Fruit fly (Drosophila melanogaster): ENCODE data around the gene Cpr66D.

The Cpr66D gene

DNA sequence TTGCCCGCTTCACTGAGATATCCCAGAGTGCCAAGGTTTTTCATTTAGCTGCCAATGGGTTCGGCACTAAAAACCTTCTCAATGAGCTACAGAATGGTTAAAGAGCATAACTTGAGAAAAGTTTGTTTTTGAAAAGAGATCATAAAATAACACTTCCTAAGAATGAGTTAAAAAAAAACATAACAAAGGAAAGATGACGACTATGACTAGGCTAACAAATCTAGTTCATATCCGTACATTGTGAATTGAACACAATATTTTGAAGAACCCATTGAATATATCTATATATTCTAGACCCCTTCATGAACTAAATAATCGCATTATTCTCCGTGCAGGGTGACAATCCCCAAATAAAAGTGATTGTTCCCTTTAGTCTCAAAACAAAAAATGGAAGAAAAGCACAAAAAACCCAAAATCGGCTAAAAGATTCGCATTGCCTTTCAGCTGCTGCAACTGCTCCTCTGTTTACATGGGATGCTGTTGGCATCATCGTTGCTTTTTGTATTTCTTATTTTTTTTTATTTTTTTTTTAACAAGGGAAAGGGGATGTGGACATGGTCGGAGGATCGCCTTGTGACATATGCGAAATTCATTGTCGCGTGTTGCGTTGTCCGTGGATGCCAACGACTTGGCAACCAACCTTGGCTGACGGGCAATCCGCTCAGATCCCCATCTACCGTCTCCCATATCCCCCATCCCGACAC is 16.6 kb downstream of the Cpr66D start:
- TF ChIP-seq h (optimal IDR thresholded peaks at IDR 0.05) = no peak
- no peak for TF ChIP-seq insv (optimal IDR thresholded peaks at IDR 0.05)
- no peak for TF ChIP-seq Sin3A (optimal IDR thresholded peaks at IDR 0.05)
- no peak for TF ChIP-seq Myc (optimal IDR thresholded peaks at IDR 0.05)
- TF ChIP-seq psq (optimal IDR thresholded peaks at IDR 0.05) = no peak
- no peak for TF ChIP-seq ttk (optimal IDR thresholded peaks at IDR 0.05)

DNA sequence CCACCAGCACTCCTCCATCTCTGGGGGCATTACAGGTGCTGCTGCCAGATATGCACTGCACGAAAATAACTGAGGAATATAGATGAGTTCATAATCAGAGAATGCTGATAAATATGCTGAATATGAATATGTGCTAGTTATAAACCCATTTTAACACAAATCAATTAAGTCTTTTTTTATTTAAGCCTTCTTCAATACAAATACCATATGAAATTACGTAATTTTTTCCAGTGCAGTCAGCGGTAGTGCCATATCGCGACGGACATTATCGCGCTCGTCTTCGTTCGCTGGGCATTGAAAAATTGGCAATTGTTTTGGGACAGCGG is 17.2 kb downstream of the Cpr66D start:
- no peak for TF ChIP-seq ttk (optimal IDR thresholded peaks at IDR 0.05)
- TF ChIP-seq psq (optimal IDR thresholded peaks at IDR 0.05) = no peak
- no peak for TF ChIP-seq Myc (optimal IDR thresholded peaks at IDR 0.05)
- TF ChIP-seq insv (optimal IDR thresholded peaks at IDR 0.05) = no peak
- TF ChIP-seq Sin3A (optimal IDR thresholded peaks at IDR 0.05) = no peak

DNA sequence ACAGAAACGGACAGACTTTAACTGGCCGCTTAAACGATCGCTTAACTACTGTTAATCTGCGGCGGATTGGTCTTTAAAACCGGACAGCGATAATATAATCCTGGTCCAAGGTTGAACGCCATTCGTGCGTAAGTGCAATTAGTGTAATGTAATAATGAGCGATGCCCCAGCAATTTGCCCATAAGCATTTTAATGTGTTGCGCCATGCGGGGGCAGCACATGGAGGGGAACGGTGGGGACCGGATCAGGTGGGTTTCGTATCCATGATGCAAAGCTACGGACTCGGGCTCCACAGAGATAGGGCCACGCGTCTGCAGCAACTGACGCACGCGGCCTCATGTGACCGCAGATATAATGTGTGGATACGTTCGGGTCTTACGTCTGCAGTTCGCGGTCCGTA is 17.5 kb downstream of the Cpr66D start:
- TF ChIP-seq Myc (optimal IDR thresholded peaks at IDR 0.05) (no peak), Sin3A (optimal IDR thresholded peaks at IDR 0.05) (no peak), psq (optimal IDR thresholded peaks at IDR 0.05) (no peak), insv (optimal IDR thresholded peaks at IDR 0.05) (no peak), h (optimal IDR thresholded peaks at IDR 0.05) (no peak), ttk (optimal IDR thresholded peaks at IDR 0.05) (no peak)

DNA sequence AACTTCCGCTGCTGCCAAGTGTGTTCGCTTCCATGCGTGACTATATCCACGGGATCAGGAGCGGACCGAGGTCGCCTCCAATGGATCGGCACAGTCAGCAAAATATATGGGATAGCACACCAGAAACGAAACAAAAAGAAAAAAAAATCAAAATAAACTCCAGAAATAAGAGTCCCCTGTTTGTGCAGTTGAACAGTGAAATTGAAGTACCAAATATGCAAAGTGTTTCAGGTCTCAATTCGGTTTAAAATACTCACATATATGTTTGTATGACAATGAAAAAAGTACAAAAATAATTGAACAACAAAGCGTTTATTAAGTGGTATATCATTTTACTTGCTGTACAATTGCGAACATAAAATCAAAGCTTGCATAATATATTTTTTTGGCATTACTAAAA is 19.4 kb downstream of the Cpr66D start:
- TF ChIP-seq Myc (optimal IDR thresholded peaks at IDR 0.05) (no peak), Sin3A (optimal IDR thresholded peaks at IDR 0.05) (no peak), ttk (optimal IDR thresholded peaks at IDR 0.05) (no peak), h (optimal IDR thresholded peaks at IDR 0.05) (no peak), psq (optimal IDR thresholded peaks at IDR 0.05) (no peak), insv (optimal IDR thresholded peaks at IDR 0.05) (no peak)

DNA sequence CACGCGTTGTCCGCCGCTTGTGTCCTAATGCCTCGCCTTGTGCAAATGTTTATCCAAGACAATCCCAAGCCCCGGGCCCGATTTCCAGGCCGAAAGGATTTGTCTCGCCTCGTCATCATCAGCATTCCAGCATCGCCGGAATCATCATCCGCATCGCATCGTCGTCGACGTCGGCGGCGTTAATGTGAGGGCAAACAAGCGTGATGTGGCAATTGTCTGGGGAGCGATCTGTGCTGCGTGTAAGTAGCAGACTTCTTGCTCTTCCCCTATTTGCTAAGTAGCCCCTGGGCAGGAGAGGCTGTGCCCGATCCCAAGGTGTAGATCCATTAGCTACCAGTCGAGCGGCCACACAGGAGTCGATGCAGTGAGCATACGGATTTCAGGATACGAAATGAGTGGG is 20.6 kb downstream of the Cpr66D start:
- TF ChIP-seq insv (optimal IDR thresholded peaks at IDR 0.05) = no peak
- TF ChIP-seq ttk (optimal IDR thresholded peaks at IDR 0.05) = no peak
- no peak for TF ChIP-seq Sin3A (optimal IDR thresholded peaks at IDR 0.05)
- TF ChIP-seq h (optimal IDR thresholded peaks at IDR 0.05) = no peak
- TF ChIP-seq psq (optimal IDR thresholded peaks at IDR 0.05) = no peak
- no peak for TF ChIP-seq Myc (optimal IDR thresholded peaks at IDR 0.05)

DNA sequence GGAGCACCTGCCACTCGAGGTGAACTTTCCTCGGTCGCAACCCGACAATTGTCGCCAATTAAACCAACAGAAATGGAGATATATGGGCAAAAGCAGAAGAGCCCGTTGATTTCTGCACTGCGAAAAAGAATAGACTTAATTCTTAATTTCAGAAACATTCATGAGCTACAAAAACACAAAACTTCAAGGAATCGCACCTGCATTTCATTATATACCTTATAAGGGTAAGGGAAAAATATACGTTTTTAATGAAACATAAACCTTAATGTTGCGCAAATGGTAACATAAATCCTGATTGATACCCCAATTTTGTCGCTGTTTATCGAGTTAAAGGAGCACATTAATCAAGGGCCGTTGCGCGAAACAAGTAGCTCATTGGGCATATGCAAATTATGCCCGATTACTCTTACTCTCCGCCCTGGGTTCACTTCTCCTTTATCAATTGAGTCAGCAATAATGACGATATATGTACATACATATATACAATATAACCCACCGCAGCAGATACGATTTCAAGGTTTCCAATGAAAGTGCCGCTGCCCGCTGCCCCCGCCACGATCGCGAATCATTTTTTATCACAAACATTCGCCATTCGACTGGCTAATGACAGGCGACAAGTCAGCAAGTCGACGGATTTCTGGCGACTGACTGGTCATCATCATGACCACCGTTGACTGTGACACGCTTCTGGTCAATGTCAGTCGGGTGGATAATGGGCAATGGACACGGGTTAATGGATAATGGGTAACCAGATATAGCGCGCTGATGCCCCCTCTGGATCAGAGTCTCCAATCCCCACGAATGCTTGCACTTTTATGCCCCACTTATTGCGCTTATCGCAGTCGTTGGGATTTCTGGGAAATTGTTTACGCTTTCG is 21.8 kb downstream of the Cpr66D start:
- TF ChIP-seq insv (optimal IDR thresholded peaks at IDR 0.05) (no peak), psq (optimal IDR thresholded peaks at IDR 0.05) (no peak), ttk (optimal IDR thresholded peaks at IDR 0.05) (no peak), h (optimal IDR thresholded peaks at IDR 0.05) (no peak), Sin3A (optimal IDR thresholded peaks at IDR 0.05) (no peak)

DNA sequence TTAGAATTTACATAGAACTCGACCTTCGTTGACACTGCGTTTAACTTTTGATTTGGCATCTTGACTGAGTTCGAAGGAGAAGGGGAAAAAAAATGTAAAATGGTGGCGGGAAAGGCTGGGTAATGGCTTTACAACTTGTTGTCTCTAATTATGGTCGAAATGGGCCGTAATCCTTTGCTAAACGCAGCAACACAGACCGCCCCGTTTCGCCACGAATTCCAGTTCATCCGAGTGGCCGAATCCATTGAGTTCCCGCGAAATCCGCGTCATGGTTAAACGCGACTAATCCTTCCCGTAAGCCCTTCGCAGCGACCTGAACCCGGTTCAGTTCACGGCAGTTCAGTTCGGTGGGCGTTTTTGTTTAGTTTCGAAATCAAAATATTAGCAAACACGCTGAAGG is 25.9 kb downstream of the Cpr66D start:
- TF ChIP-seq insv (optimal IDR thresholded peaks at IDR 0.05) = no peak
- TF ChIP-seq psq (optimal IDR thresholded peaks at IDR 0.05) = no peak
- TF ChIP-seq Myc (optimal IDR thresholded peaks at IDR 0.05) = no peak
- TF ChIP-seq h (optimal IDR thresholded peaks at IDR 0.05) = no peak
- no peak for TF ChIP-seq Sin3A (optimal IDR thresholded peaks at IDR 0.05)
- no peak for TF ChIP-seq ttk (optimal IDR thresholded peaks at IDR 0.05)

DNA sequence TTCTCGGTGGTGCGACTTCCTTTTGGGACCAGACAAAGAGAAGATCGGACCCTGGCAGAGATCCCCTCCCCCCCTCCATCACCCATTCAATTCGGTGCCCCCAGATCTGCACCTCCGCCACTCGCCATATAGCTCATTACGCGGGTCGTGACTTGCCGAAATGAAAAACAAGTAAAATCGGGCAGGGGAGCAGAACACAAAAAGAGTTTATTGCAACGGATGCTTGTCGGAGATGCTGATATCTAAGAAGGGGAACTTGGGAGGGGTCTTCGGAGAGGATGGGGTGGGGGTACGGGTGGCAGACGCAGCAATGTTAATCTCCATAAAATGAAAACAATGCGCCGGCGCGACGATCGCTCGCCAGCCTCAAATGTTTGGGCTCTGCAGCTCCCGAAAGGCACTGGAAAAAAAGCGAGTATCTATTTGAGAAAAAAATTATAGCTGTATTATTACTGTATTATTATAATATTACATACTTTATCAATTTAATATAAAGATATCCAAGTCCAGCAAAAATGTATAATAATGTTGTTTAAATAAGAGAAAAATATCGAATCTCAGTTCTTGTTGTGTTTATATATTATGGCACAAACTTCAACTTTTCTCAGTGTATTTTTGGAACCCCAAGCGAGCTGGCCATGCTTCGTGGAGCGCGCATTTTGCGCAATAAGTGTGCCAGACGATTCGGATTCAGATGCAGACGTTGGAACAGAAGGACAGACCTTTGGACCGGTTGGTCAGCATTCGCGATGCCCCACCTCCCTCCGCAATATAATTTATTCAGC is 27.8 kb downstream of the Cpr66D start:
- no peak for TF ChIP-seq ttk (optimal IDR thresholded peaks at IDR 0.05)
- TF ChIP-seq Myc (optimal IDR thresholded peaks at IDR 0.05) = no peak
- no peak for TF ChIP-seq psq (optimal IDR thresholded peaks at IDR 0.05)
- TF ChIP-seq Sin3A (optimal IDR thresholded peaks at IDR 0.05) = no peak
- no peak for TF ChIP-seq insv (optimal IDR thresholded peaks at IDR 0.05)
- no peak for TF ChIP-seq h (optimal IDR thresholded peaks at IDR 0.05)

DNA sequence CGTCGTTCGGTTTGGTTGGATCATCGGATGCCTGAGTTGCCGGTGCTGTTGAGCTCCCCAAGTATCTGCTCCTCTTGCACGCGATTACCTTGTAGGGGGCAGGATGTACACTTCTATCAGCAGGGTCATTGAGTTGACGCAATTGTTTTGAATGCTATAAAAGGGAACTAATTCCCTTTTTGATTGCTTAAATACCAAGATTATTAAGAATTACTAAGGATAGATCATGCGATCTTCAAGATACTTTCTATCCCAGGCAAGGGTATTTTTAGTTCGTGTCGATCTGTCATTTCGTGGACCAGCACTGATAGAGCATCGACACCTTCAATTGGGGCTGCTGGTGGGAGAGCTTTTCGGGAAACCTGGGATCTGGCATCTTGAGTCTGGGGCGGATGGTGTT is 28.8 kb downstream of the Cpr66D start:
- TF ChIP-seq Sin3A (optimal IDR thresholded peaks at IDR 0.05) (no peak), ttk (optimal IDR thresholded peaks at IDR 0.05) (no peak), insv (optimal IDR thresholded peaks at IDR 0.05) (no peak), h (optimal IDR thresholded peaks at IDR 0.05) (no peak), psq (optimal IDR thresholded peaks at IDR 0.05) (no peak), Myc (optimal IDR thresholded peaks at IDR 0.05) (no peak)

DNA sequence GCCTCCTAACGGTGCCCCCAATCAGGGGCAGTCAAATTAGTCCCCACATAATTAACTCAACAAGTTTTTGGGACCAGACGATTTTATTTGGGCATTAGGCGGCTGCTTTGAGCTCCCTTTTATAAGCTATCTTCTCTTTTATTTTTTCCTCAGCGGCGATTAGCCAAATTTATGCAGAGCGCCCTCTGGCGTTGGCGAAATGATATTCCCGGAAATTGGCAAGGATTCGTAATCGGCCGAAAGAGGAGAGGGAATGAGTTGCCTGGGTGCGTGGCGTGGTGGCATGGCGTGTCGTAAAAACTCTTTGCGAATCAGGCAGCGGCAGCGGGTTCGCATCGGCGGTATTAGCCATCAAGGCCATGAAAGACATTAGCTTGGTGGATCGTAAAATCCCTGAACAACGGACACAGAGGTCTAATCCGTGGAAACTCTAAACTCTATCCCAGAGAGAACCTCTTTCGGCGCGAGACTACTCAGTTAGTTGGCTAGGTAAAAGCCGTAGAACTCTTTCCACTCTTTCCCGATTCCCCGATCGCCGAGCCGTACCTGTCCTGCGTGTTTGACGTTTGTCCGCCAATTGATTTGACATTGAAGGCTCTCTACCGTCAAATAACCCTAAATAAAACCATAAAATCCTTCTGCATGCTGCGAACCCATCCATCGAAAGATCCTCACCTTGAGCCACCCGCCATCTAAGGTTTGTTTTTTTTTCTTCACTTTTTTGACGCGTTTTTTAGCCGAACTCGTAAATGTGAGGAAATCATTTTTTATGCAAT is 29.8 kb downstream of the Cpr66D start:
- no peak for TF ChIP-seq insv (optimal IDR thresholded peaks at IDR 0.05)
- no peak for TF ChIP-seq psq (optimal IDR thresholded peaks at IDR 0.05)
- no peak for TF ChIP-seq Sin3A (optimal IDR thresholded peaks at IDR 0.05)
- TF ChIP-seq Myc (optimal IDR thresholded peaks at IDR 0.05) = no peak
- no peak for TF ChIP-seq ttk (optimal IDR thresholded peaks at IDR 0.05)
- no peak for TF ChIP-seq h (optimal IDR thresholded peaks at IDR 0.05)

DNA sequence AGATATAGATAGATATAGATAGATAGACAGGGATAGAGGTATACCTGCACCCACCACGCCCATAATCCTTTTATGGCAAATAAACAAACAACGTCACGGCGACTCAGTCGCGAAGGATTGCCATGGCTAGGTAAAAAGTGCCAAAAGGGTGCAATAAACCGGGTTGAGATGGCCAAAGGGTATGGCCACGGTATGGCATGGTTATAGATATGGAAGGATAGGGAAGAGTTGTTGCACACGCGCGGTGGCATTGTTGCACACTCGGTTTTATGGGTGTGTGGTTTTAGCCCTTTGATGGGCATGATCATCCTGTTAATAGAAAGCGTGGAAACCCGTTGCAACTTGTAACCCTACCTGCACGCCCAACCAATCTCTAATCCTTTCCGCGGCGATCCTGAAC is 30.7 kb downstream of the Cpr66D start:
- TF ChIP-seq Sin3A (optimal IDR thresholded peaks at IDR 0.05) = no peak
- TF ChIP-seq ttk (optimal IDR thresholded peaks at IDR 0.05) = no peak
- TF ChIP-seq psq (optimal IDR thresholded peaks at IDR 0.05) = no peak
- TF ChIP-seq h (optimal IDR thresholded peaks at IDR 0.05) = no peak
- no peak for TF ChIP-seq Myc (optimal IDR thresholded peaks at IDR 0.05)
- no peak for TF ChIP-seq insv (optimal IDR thresholded peaks at IDR 0.05)

All from Kc167 (cell line).